Worm (Caenorhabditis elegans) whole organism, dauer: Measurements from ENCODE around the gene col-39.

Source experiments
- unc-62 ChIP-seq: sonication (generic microtip); optimal IDR thresholded peaks from 2 replicates; lab custom pipeline; 2017; ENCODE audit warnings: missing biosample characterization, missing genetic modification reagents, missing genetic modification characterization

Gene col-39

ce11 chrII:10696060-10696459, 8.7 kb upstream of the col-39 start:
- no peak for TF ChIP-seq unc-62 (GFP tag; lab: Kevin White, UChicago)

ce11 chrII:10703594-10704384, 927 bp upstream of the col-39 start, which contains the start of gene col-79:
TSS of gene col-79 (plus strand) at chrII:10703613.
- TF ChIP-seq unc-62 (GFP tag; lab: Kevin White, UChicago) = no peak

ce11 chrII:10705347-10705996, 756 bp downstream of the col-39 start:
- no peak for TF ChIP-seq unc-62 (GFP tag; lab: Kevin White, UChicago)

- TF ChIP-seq unc-62 (GFP tag; lab: Kevin White, UChicago) = no peak
Observed at ce11 chrII:10706038-10706437, 1.3 kb downstream of the col-39 start.

ce11 chrII:10706901-10707300, 2.2 kb downstream of the col-39 start, which contains the start of gene col-80:
TSS of gene col-80 (plus strand) at chrII:10707201.
- no peak for TF ChIP-seq unc-62 (GFP tag; lab: Kevin White, UChicago)

ce11 chrII:10707439-10708096, 2.9 kb downstream of the col-39 start:
- no peak for TF ChIP-seq unc-62 (GFP tag; lab: Kevin White, UChicago)

- TF ChIP-seq unc-62 (GFP tag; lab: Kevin White, UChicago) = no peak
Observed at ce11 chrII:10708660-10709059, 3.9 kb downstream of the col-39 start, which contains the start of gene bli-1. TSS of gene bli-1 (plus strand) at chrII:10708960.

ce11 chrII:10714262-10714933, 9.7 kb downstream of the col-39 start, which contains the start of the genes dph-2 and C09G5.7:
TSS of gene dph-2 (minus strand) at chrII:10714297.
TSS of gene C09G5.7 (plus strand) at chrII:10714883.
- TF ChIP-seq unc-62 (GFP tag; lab: Kevin White, UChicago) = no peak

- TF ChIP-seq unc-62 (GFP tag; lab: Kevin White, UChicago) = no peak
Observed at ce11 chrII:10717124-10717523, 12.4 kb downstream of the col-39 start, which contains the start of gene C09G5.13. TSS of gene C09G5.13 (plus strand) at chrII:10717424.

ce11 chrII:10719931-10720330, 15.2 kb downstream of the col-39 start, which contains the start of gene mks-5:
TSS of gene mks-5 (plus strand) at chrII:10720231.
- no peak for TF ChIP-seq unc-62 (GFP tag; lab: Kevin White, UChicago)

- no peak for TF ChIP-seq unc-62 (GFP tag; lab: Kevin White, UChicago)
Observed at ce11 chrII:10723069-10723468, 18.4 kb downstream of the col-39 start, which contains the start of gene C09G5.14. TSS of gene C09G5.14 (minus strand) at chrII:10723169.

ce11 chrII:10730702-10731101, 26.0 kb downstream of the col-39 start:
- no peak for TF ChIP-seq unc-62 (GFP tag; lab: Kevin White, UChicago)

- no peak for TF ChIP-seq unc-62 (GFP tag; lab: Kevin White, UChicago)
Observed at ce11 chrII:10731552-10731951, 26.8 kb downstream of the col-39 start, which contains the start of gene glb-12. TSS of gene glb-12 (minus strand) at chrII:10731652.

- TF ChIP-seq unc-62 (GFP tag; lab: Kevin White, UChicago) = no peak
Observed at ce11 chrII:10737059-10737458, 32.3 kb downstream of the col-39 start, which contains the start of gene C52A11.3. TSS of gene C52A11.3 (plus strand) at chrII:10737359.

- TF ChIP-seq unc-62 (GFP tag; lab: Kevin White, UChicago) = no peak
Observed at ce11 chrII:10744801-10745200, 40.1 kb downstream of the col-39 start.
